Worm (Caenorhabditis elegans) whole organism, young adult: ENCODE measurements around the gene Y15E3A.4.

Experiments used
- B0019.2 ChIP-seq: fragments of 200-800 bp; sonication (Bioruptor generic); conservative IDR thresholded peaks from 2 replicates; pipeline ENCODE4 v1.3.6; 2022; ENCODE audit warnings: missing genetic modification reagents, missing genetic modification characterization, missing compliant biosample characterization
- B0336.3 ChIP-seq: fragments of 200-800 bp; sonication (Bioruptor generic); IDR thresholded peaks from 2 replicates; pipeline ENCODE4 v1.3.6; 2022; ENCODE audit warnings: missing genetic modification characterization, missing compliant biosample characterization
- C06A6.2 ChIP-seq: fragments of 200-800 bp; sonication (Bioruptor generic); conservative IDR thresholded peaks from 2 replicates; pipeline ENCODE4 v1.3.6; 2022; ENCODE audit warnings: missing genetic modification characterization, missing compliant biosample characterization
- Y53G8AR.9 ChIP-seq: fragments of 200-800 bp; sonication (Bioruptor generic); conservative IDR thresholded peaks from 2 replicates; pipeline ENCODE4 v1.3.6; 2022; ENCODE audit warnings: missing genetic modification reagents, missing genetic modification characterization, missing compliant biosample characterization
- ama-1 ChIP-seq, 3 experiments: fragments of 150-350 bp in 1 of 3; sonication (generic microtip) in 2 of 3; optimal IDR thresholded peaks; 2 replicates each; lab custom pipeline; 2014 to 2018; ENCODE audit warnings: missing biosample characterization in 2 of 3, missing genetic modification characterization in 2 of 3, missing genetic modification reagents in 2 of 3
- cebp-1 ChIP-seq, 2 experiments: fragments of 200-800 bp in 1 of 2; sonication (Bioruptor generic) in 1 of 2; sonication (generic microtip) in 1 of 2; IDR thresholded peaks in 1 of 2; optimal IDR thresholded peaks in 1 of 2; 2 replicates each; pipeline versions ENCODE4 v1.3.6 to Lab custom; 2017 to 2022; ENCODE audit warnings: missing compliant biosample characterization in 2 of 2, missing genetic modification characterization in 2 of 2, mild to moderate bottlenecking in 1 of 2, missing genetic modification reagents in 1 of 2, moderate library complexity in 1 of 2
- gei-17 ChIP-seq: fragments of 200-800 bp; sonication (Bioruptor generic); optimal IDR thresholded peaks from 2 replicates; lab custom pipeline; 2018; ENCODE audit warnings: mild to moderate bottlenecking, missing genetic modification characterization, missing compliant biosample characterization
- lir-1 ChIP-seq: fragments of 200-800 bp; sonication (Bioruptor generic); conservative IDR thresholded peaks from 2 replicates; pipeline ENCODE4 v1.3.6; 2022; ENCODE audit warnings: missing genetic modification reagents, missing genetic modification characterization, missing compliant biosample characterization
- nfya-1 ChIP-seq: sonication (generic microtip); optimal IDR thresholded peaks from 2 replicates; lab custom pipeline; 2017; ENCODE audit warnings: antibody characterized with exemption, missing compliant biosample characterization, missing genetic modification characterization, borderline replicate concordance; ENCODE audit not compliant: insufficient read depth
- pha-4 ChIP-seq: fragments of 150-350 bp; sonication (generic microtip); optimal IDR thresholded peaks from 2 replicates; lab custom pipeline; 2014; ENCODE audit warnings: missing biosample characterization, missing genetic modification reagents, missing genetic modification characterization
- sdz-38 ChIP-seq: sonication (generic microtip); optimal IDR thresholded peaks from 2 replicates; lab custom pipeline; 2016; ENCODE audit warnings: missing genotype, missing genetic modification characterization, missing compliant biosample characterization
- sea-2 ChIP-seq: fragments of 200-800 bp; sonication (Bioruptor generic); IDR thresholded peaks from 2 replicates; pipeline ENCODE4 v1.3.6; 2022; ENCODE audit warnings: missing genetic modification characterization, missing compliant biosample characterization
- tbx-9 ChIP-seq: sonication (generic microtip); optimal IDR thresholded peaks from 2 replicates; lab custom pipeline; 2016; ENCODE audit warnings: borderline replicate concordance, missing genetic modification characterization, inconsistent platforms, missing compliant biosample characterization

DNA sequence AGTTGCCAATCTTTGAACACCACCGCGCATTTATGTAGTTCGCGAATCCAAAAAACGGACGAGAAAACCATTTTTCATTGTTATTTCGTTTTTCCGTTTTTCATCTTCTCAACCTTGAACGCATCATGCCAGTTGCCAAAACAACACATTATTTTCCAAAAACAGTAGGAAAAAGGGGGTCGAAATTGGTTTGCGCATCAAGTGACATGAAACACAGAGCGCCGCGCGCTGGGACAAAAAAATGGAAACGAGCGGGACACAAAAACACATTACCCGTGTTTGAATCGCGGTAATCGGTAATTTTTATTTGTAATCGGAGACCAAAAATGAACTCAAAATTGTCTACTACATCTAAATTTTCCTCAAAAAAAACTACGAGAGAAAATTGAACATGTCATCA, 5.6 kb downstream of the Y15E3A.4 start:
- TF ChIP-seq sea-2 (GFP tag; lab: Robert Waterston, UW): no peak
- no peak for TF ChIP-seq Y53G8AR.9 (GFP tag; lab: Robert Waterston, UW)
- no peak for TF ChIP-seq ama-1 (optimal IDR thresholded peaks at IDR 0.05; lab: Kevin White, UChicago)
- TF ChIP-seq ama-1 (GFP tag; optimal IDR thresholded peaks at IDR 0.05; lab: Kevin White, UChicago): no peak
- TF ChIP-seq nfya-1 (tag; lab: Kevin White, UChicago): no peak
- TF ChIP-seq pha-4 (tag; lab: Kevin White, UChicago): no peak
- no peak for TF ChIP-seq lir-1 (GFP tag; lab: Robert Waterston, UW)
- no peak for TF ChIP-seq B0019.2 (GFP tag; lab: Robert Waterston, UW)
- no peak for TF ChIP-seq sdz-38 (tag; lab: Kevin White, UChicago)
- TF ChIP-seq cebp-1 (GFP tag; IDR thresholded peaks at IDR 0.05; lab: Robert Waterston, UW): no peak
- TF ChIP-seq cebp-1 (tag; optimal IDR thresholded peaks at IDR 0.05; lab: Kevin White, UChicago): no peak
- TF ChIP-seq tbx-9: no peak
- TF ChIP-seq gei-17 (GFP tag; lab: Kevin White, UChicago): no peak
- no peak for TF ChIP-seq B0336.3 (GFP tag; lab: Robert Waterston, UW)
- TF ChIP-seq C06A6.2: no peak
